Worm (Caenorhabditis elegans) whole organism, L3 larva: ENCODE results near the gene enol-1.
A peak's percentile ranks its signal among the peaks of the same experiment; 100 is the strongest.

Experiments used
- R02D3.7 ChIP-seq: fragments of 150-350 bp; optimal IDR thresholded peaks from 2 replicates; lab custom pipeline; 2014; ENCODE audit warnings: missing biosample characterization, missing genetic modification characterization
- aly-2 ChIP-seq: fragments of 150-350 bp; optimal IDR thresholded peaks from 2 replicates; lab custom pipeline; 2014; ENCODE audit warnings: missing biosample characterization, missing genetic modification characterization
- ceh-16 ChIP-seq: sonication (generic microtip); optimal IDR thresholded peaks from 2 replicates; lab custom pipeline; 2017; ENCODE audit warnings: missing biosample characterization, missing genetic modification characterization
- ceh-28 ChIP-seq: fragments of 150-350 bp; optimal IDR thresholded peaks from 2 replicates; lab custom pipeline; 2014; ENCODE audit warnings: missing biosample characterization, missing genetic modification reagents, missing genetic modification characterization
- ceh-9 ChIP-seq: sonication (generic microtip); optimal IDR thresholded peaks from 2 replicates; lab custom pipeline; 2018; ENCODE audit warnings: missing biosample characterization, missing genetic modification characterization
- elt-1 ChIP-seq: fragments of 150-350 bp; optimal IDR thresholded peaks from 2 replicates; lab custom pipeline; 2014; ENCODE audit warnings: missing biosample characterization, missing genetic modification characterization
- elt-2 ChIP-seq: sonication (generic microtip); optimal IDR thresholded peaks from 2 replicates; lab custom pipeline; 2016; ENCODE audit warnings: missing genetic modification reagents, mild to moderate bottlenecking, missing genetic modification characterization, missing compliant biosample characterization
- fkh-10 ChIP-seq: sonication (generic microtip); optimal IDR thresholded peaks from 2 replicates; lab custom pipeline; 2017; ENCODE audit warnings: missing biosample characterization, missing genetic modification reagents, missing genetic modification characterization
- fos-1 ChIP-seq: fragments of 150-350 bp; optimal IDR thresholded peaks from 2 replicates; lab custom pipeline; 2014; ENCODE audit warnings: missing biosample characterization, missing genetic modification characterization
- hmg-11 ChIP-seq: sonication (generic microtip); optimal IDR thresholded peaks from 2 replicates; lab custom pipeline; 2016; ENCODE audit warnings: missing genetic modification characterization, missing compliant biosample characterization
- jun-1 ChIP-seq: fragments of 150-350 bp; optimal IDR thresholded peaks from 2 replicates; lab custom pipeline; 2014; ENCODE audit warnings: missing biosample characterization, missing genetic modification reagents, missing genetic modification characterization
- lin-15B ChIP-seq: fragments of 150-350 bp; optimal IDR thresholded peaks from 2 replicates; lab custom pipeline; 2014; ENCODE audit warnings: missing biosample characterization, missing genetic modification characterization
- lin-39 ChIP-seq: fragments of 150-350 bp; optimal IDR thresholded peaks from 2 replicates; lab custom pipeline; 2018; ENCODE audit warnings: missing biosample characterization, missing genetic modification reagents, missing genetic modification characterization
- mdl-1 ChIP-seq: fragments of 150-350 bp; optimal IDR thresholded peaks from 2 replicates; lab custom pipeline; 2014; ENCODE audit warnings: missing biosample characterization, missing genetic modification characterization
- mml-1 ChIP-seq: fragments of 150-350 bp; sonication (generic microtip); optimal IDR thresholded peaks from 3 replicates; lab custom pipeline; 2014; ENCODE audit warnings: missing biosample characterization, missing genetic modification characterization
- nfya-1 ChIP-seq: sonication (generic microtip); optimal IDR thresholded peaks from 2 replicates; lab custom pipeline; 2017; ENCODE audit warnings: missing genetic modification characterization, mild to moderate bottlenecking, missing compliant biosample characterization, antibody characterized with exemption, moderate library complexity; ENCODE audit not compliant: insufficient read depth
- nhr-12 ChIP-seq: fragments of 150-350 bp; optimal IDR thresholded peaks from 2 replicates; lab custom pipeline; 2014; ENCODE audit warnings: missing biosample characterization, missing genetic modification characterization
- nhr-25 ChIP-seq: sonication (generic microtip); optimal IDR thresholded peaks from 2 replicates; lab custom pipeline; 2017; ENCODE audit warnings: missing biosample characterization, missing genetic modification characterization
- nhr-28 ChIP-seq: fragments of 150-350 bp; optimal IDR thresholded peaks from 2 replicates; lab custom pipeline; 2014; ENCODE audit warnings: missing biosample characterization, missing genetic modification characterization
- nhr-67 ChIP-seq: fragments of 150-350 bp; optimal IDR thresholded peaks from 2 replicates; lab custom pipeline; 2014; ENCODE audit warnings: missing biosample characterization, missing genetic modification characterization
- nhr-76 ChIP-seq: fragments of 150-350 bp; sonication (generic microtip); optimal IDR thresholded peaks from 5 replicates; lab custom pipeline; 2014; ENCODE audit warnings: missing biosample characterization, missing genetic modification characterization
- nhr-77 ChIP-seq: fragments of 150-350 bp; optimal IDR thresholded peaks from 2 replicates; lab custom pipeline; 2014; ENCODE audit warnings: missing biosample characterization, missing genetic modification characterization
- pha-4 ChIP-seq: fragments of 150-350 bp; optimal IDR thresholded peaks from 2 replicates; lab custom pipeline; 2014; ENCODE audit warnings: missing biosample characterization, missing genetic modification reagents, missing genetic modification characterization
- pqm-1 ChIP-seq: fragments of 150-350 bp; optimal IDR thresholded peaks from 2 replicates; lab custom pipeline; 2017; ENCODE audit warnings: missing biosample characterization, missing genetic modification characterization, inconsistent platforms
- sea-2 ChIP-seq: fragments of 150-350 bp; sonication (generic microtip); optimal IDR thresholded peaks from 4 replicates; lab custom pipeline; 2014; ENCODE audit warnings: missing biosample characterization, missing genetic modification reagents, missing genetic modification characterization
- skn-1 ChIP-seq: fragments of 150-350 bp; optimal IDR thresholded peaks from 2 replicates; lab custom pipeline; 2014; ENCODE audit warnings: missing biosample characterization, missing genetic modification characterization
- snpc-4 ChIP-seq: fragments of 150-350 bp; optimal IDR thresholded peaks from 2 replicates; lab custom pipeline; 2014; ENCODE audit warnings: missing biosample characterization, missing genetic modification characterization
- unc-39 ChIP-seq: sonication (generic microtip); optimal IDR thresholded peaks from 4 replicates; lab custom pipeline; 2017; ENCODE audit warnings: missing biosample characterization, missing genetic modification characterization
- zag-1 ChIP-seq: fragments of 150-350 bp; optimal IDR thresholded peaks from 2 replicates; lab custom pipeline; 2014; ENCODE audit warnings: missing biosample characterization, missing genetic modification characterization
- ztf-11 ChIP-seq: fragments of 150-350 bp; optimal IDR thresholded peaks from 2 replicates; lab custom pipeline; 2014; ENCODE audit warnings: missing biosample characterization, missing genetic modification characterization
- ztf-4 ChIP-seq: fragments of 150-350 bp; optimal IDR thresholded peaks from 2 replicates; lab custom pipeline; 2014; ENCODE audit warnings: missing biosample characterization, missing genetic modification characterization

Gene enol-1

DNA sequence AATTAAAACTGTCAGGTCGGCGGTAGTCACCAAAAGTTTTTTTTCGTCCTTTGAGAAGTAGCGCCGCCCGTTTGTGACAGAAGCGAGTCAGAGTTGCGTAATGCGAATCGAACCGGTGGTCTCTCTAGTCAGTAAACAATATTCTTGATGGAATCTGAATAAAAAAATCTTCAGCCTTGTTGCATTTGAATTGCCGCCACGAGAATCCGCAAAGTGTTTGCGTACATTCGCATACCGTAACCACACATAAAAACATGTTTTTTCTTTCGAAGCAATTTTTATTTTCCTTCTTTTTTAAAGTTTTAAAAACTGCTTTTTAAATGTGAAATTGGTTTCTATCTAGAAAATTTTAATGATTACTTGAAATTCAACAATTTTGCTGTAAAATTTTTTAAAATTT is 39.8 kb upstream of the enol-1 start:
- TF ChIP-seq ztf-4 (no peak), nhr-25 (tag; lab: Kevin White, UChicago) (no peak), skn-1 (tag; lab: Kevin White, UChicago) (no peak), nhr-67 (tag; lab: Kevin White, UChicago) (no peak), ceh-16 (tag; lab: Kevin White, UChicago) (no peak), aly-2 (tag; lab: Kevin White, UChicago) (no peak), lin-15B (tag; lab: Kevin White, UChicago) (no peak), nhr-76 (tag; lab: Kevin White, UChicago) (no peak), elt-2 (tag; lab: Kevin White, UChicago) (no peak)
- TF ChIP-seq, all 47 proteins: peak for 0

DNA sequence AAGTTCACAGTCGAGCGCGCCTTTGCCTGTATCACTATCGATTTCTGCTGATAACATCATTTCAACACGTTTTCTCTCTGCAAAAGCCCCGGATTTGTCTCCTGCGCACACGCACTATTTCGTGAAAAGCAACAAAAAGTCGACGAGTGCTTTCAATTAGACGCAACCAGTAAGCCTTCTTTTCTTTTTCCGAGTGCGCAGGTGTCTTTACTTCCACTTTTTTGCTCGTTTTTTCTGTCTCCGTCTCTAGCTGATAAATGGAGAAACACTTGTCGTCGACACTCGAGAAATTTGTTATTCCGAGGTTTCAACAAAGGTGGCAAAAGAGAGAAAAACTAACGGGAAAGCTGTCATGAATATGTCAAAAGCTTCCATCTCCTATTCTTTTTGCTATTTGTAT is 39.2 kb upstream of the enol-1 start:
- TF ChIP-seq nhr-76 (tag; lab: Kevin White, UChicago), result no peak
- TF ChIP-seq pha-4, result peak; percentile 25
- TF ChIP-seq elt-2 (tag; lab: Kevin White, UChicago), result peak; percentile 4
- TF ChIP-seq nfya-1 (tag; lab: Kevin White, UChicago), result peak; percentile 3
- TF ChIP-seq fos-1, result no peak
- TF ChIP-seq, all 47 proteins: peak for 3

ce11 chrII:8895398-8895797 is 35.4 kb upstream of the enol-1 start:
- TF ChIP-seq ceh-9 (tag; lab: Kevin White, UChicago) (no peak), elt-2 (tag; lab: Kevin White, UChicago) (no peak), nhr-28 (tag; lab: Kevin White, UChicago) (no peak), nhr-76 (tag; lab: Kevin White, UChicago) (no peak), ztf-11 (tag; lab: Kevin White, UChicago) (no peak), nhr-12 (tag; lab: Kevin White, UChicago) (no peak), ceh-28 (no peak), lin-39 (tag; lab: Kevin White, UChicago) (no peak), snpc-4 (tag; lab: Kevin White, UChicago) (no peak), nhr-77 (no peak), hmg-11 (tag; lab: Kevin White, UChicago) (no peak), sea-2 (GFP tag; lab: Kevin White, UChicago) (no peak), mdl-1 (tag; lab: Kevin White, UChicago) (no peak), elt-1 (tag; lab: Kevin White, UChicago) (no peak)

DNA sequence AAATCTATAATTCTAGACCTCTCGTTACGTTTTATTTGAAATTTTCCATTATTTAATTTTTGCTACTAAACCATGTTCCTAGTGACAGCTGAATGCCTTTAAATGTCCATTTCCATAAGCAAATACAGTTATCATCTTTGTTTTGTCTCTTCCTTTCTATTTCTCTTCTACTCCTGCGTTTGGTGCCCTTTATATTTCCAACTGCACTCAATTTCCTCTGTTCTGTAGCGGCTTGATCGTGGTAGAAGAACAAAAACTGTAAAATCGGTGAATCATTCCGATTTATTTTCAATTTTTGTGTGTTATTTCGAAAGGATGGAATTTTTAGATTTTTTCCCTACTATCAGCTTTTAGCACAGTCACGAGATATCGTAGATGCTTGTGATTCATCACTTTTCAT is 34.9 kb upstream of the enol-1 start:
- TF ChIP-seq lin-39 (tag; lab: Kevin White, UChicago) (no peak), nhr-28 (tag; lab: Kevin White, UChicago) (no peak), elt-2 (tag; lab: Kevin White, UChicago) (peak; percentile 21), pqm-1 (tag; lab: Kevin White, UChicago) (peak; percentile 24), snpc-4 (tag; lab: Kevin White, UChicago) (no peak)

- TF ChIP-seq jun-1 (tag; lab: Kevin White, UChicago) (no peak), elt-1 (tag; lab: Kevin White, UChicago) (no peak), nhr-77 (no peak), pqm-1 (tag; lab: Kevin White, UChicago) (no peak), lin-15B (tag; lab: Kevin White, UChicago) (no peak), ceh-9 (tag; lab: Kevin White, UChicago) (no peak), unc-39 (tag; lab: Kevin White, UChicago) (no peak), R02D3.7 (tag; lab: Kevin White, UChicago) (no peak), zag-1 (tag; lab: Kevin White, UChicago) (no peak), nhr-28 (tag; lab: Kevin White, UChicago) (no peak), nhr-67 (tag; lab: Kevin White, UChicago) (no peak), nfya-1 (tag; lab: Kevin White, UChicago) (no peak), ztf-11 (tag; lab: Kevin White, UChicago) (no peak), mml-1 (no peak)
Measured at ce11 chrII:8896541-8896940, 34.3 kb upstream of the enol-1 start, which contains the start of gene lat-1. TSS of gene lat-1 (plus strand) at chrII:8896841.

- no peak for TF ChIP-seq fkh-10 (GFP tag; lab: Kevin White, UChicago)
- no peak for TF ChIP-seq zag-1 (tag; lab: Kevin White, UChicago)
- no peak for TF ChIP-seq pha-4
- no peak for TF ChIP-seq elt-2 (tag; lab: Kevin White, UChicago)
- TF ChIP-seq, all 47 proteins: peak for 0
Measured at ce11 chrII:8897244-8897643, 33.6 kb upstream of the enol-1 start.
